Worm (Caenorhabditis elegans): Measurements from ENCODE around the gene T12G3.6.

Gene T12G3.6

DNA sequence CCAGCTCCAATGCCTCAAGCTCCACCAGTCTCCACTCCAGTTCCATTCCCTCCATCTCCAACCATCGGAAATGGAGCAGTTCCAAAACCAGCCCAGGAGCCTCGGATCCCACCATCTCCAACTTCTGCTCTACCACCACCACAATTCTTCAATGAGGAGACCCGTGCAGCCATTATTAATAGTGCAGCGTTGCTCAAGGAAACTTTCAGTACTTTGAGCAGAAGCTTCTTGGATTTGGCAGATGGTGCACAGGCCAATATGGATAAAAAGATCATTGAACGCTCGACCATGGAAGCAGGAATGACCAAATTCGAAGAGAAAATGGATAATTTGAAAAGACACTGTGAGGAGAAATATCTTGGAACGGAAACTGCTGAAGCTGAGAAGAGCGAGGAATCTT lies 4.4 kb upstream of the T12G3.6 start:
- TF ChIP-seq nhr-102 (tag; optimal IDR thresholded peaks at IDR 0.05) (peak; percentile 0), dmd-9 (GFP tag; IDR thresholded peaks at IDR 0.05) (no peak), aha-1 (tag) (peak; percentile 94), Y5F2A.4 (GFP tag; optimal IDR thresholded peaks at IDR 0.05) (peak; percentile 39)

DNA sequence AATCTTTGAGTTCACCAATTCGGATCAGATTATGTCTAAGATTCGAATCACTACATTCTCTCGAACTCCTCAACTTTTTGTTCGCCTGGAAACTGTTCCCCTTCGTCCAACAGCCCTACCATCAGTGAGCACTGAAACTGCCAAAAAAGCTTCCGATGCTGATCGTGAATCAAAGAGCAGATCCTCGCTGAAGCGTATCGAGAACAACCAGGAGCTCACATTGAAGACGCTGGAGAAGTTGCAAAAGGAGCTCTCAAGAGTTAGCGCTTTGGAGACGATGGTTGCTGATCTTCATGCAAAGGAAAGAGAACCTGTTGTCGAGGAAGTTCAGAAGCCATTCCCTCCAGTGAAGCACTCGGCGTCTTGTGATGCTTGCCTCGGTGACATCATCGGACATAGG lies 3.7 kb upstream of the T12G3.6 start:
- TF ChIP-seq nhr-11 (tag; optimal IDR thresholded peaks at IDR 0.05) = no peak
- no peak for TF ChIP-seq ceh-28 (tag; optimal IDR thresholded peaks at IDR 0.05)
- TF ChIP-seq F37D6.2 (tag; optimal IDR thresholded peaks at IDR 0.05) = no peak
- peak; percentile 62 for TF ChIP-seq aha-1 (tag)
- no peak for TF ChIP-seq daf-16 (GFP tag; optimal IDR thresholded peaks at IDR 0.05)
- TF ChIP-seq daf-16 (tag; optimal IDR thresholded peaks at IDR 0.05) = no peak
- TF ChIP-seq sdz-12 (GFP tag; optimal IDR thresholded peaks at IDR 0.05) = no peak
- TF ChIP-seq dve-1 (tag; optimal IDR thresholded peaks at IDR 0.05; ENCODE audit: insufficient read depth) = no peak
- no peak for TF ChIP-seq lir-3 (tag; optimal IDR thresholded peaks at IDR 0.05)
- no peak for TF ChIP-seq spr-3 (GFP tag; optimal IDR thresholded peaks at IDR 0.05)
- TF ChIP-seq egl-43 (GFP tag; IDR thresholded peaks at IDR 0.05) = peak; percentile 34; the same call in 1 of the 2 replicates
- peak; percentile 15 for TF ChIP-seq set-16 (GFP tag; IDR thresholded peaks at IDR 0.05)
- no peak for TF ChIP-seq dmd-9 (GFP tag; IDR thresholded peaks at IDR 0.05)
- TF ChIP-seq rbr-2 (tag; optimal IDR thresholded peaks at IDR 0.05) = no peak

DNA sequence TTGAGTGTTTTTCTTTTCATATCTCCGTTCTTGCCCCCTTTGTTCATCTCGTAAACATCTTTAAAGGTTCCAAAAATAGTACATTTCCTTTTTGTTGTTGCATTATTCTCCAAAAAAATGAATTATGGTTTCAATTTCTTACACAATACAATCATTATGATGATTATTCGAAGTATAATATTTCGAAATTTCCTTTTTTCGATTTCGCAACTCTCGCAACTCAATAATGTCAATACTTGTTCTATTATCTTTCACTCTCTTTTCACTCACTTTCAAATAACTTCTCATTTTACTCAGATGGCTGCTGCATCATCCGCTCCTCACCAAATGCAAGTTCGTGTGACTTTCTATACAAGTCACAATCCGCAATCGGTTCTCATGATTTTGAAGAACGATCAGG lies 2.9 kb upstream of the T12G3.6 start, which contains the start of gene sqst-1:
Gene sqst-1 (plus strand): TSS at position 298 of the 400 bp plus-strand sequence.
- peak; percentile 32 for TF ChIP-seq nhr-77 (tag; optimal IDR thresholded peaks at IDR 0.05)
- peak; percentile 36 for TF ChIP-seq hlh-30 (tag; optimal IDR thresholded peaks at IDR 0.05; ENCODE audit: insufficient read depth)
- peak; percentile 40 for TF ChIP-seq dve-1 (tag; optimal IDR thresholded peaks at IDR 0.05; ENCODE audit: insufficient read depth)
- TF ChIP-seq arid-1 (GFP tag; conservative IDR thresholded peaks at IDR 0.05) = no peak
- TF ChIP-seq daf-16 (GFP tag; optimal IDR thresholded peaks at IDR 0.05) = no peak
- peak; percentile 20 for TF ChIP-seq daf-16 (tag; optimal IDR thresholded peaks at IDR 0.05)

DNA sequence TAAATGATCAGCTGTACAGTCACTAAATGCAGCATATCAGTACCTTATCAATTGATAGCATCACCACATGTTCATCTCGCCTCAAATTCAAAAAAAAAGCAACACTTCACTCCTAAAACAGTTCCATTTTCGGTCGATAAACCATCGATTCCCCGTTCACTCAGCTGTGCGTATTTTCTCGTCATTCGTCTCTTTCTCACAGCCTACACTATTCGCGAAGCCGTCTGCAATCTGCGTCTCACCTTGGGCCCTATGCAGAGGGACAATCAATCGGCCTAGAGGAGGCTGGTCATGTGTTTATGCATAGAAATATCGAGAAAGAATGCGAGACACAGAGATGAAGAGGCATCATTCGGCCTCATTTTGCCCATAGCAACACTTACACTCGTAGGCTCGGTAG lies 1.3 kb upstream of the T12G3.6 start:
- peak; percentile 85 for TF ChIP-seq lin-13 (GFP tag; optimal IDR thresholded peaks at IDR 0.05)
- TF ChIP-seq F44E2.7 (GFP tag; IDR thresholded peaks at IDR 0.05) = no peak
- peak; percentile 83 for TF ChIP-seq gei-8 (GFP tag; optimal IDR thresholded peaks at IDR 0.05)
- peak; percentile 65 for TF ChIP-seq zip-2 (tag; optimal IDR thresholded peaks at IDR 0.05)
- peak; percentile 95 for TF ChIP-seq aha-1 (tag)
- no peak for TF ChIP-seq nhr-237 (tag; optimal IDR thresholded peaks at IDR 0.05)
- peak; percentile 56 for TF ChIP-seq dpl-1 (GFP tag; optimal IDR thresholded peaks at IDR 0.05)
- TF ChIP-seq nhr-10 (tag; optimal IDR thresholded peaks at IDR 0.05) = peak; percentile 93
- TF ChIP-seq mdt-29 (GFP tag; IDR thresholded peaks at IDR 0.05) = peak; percentile 88
- peak; percentile 66 for TF ChIP-seq nhr-6 (tag; optimal IDR thresholded peaks at IDR 0.05)
- peak; percentile 49 for TF ChIP-seq sdz-12 (GFP tag; optimal IDR thresholded peaks at IDR 0.05)
- peak; percentile 56 for TF ChIP-seq skn-1 (tag; optimal IDR thresholded peaks at IDR 0.05)
- TF ChIP-seq dmd-6 (GFP tag; IDR thresholded peaks at IDR 0.05) = peak; percentile 99
- peak; percentile 67 for TF ChIP-seq spr-1 (tag; optimal IDR thresholded peaks at IDR 0.05)
- TF ChIP-seq ceh-20 (GFP tag; IDR thresholded peaks at IDR 0.05) = peak; percentile 73
- no peak for TF ChIP-seq snpc-4 (tag; optimal IDR thresholded peaks at IDR 0.05)
- peak; percentile 79 for TF ChIP-seq nhr-77 (tag; optimal IDR thresholded peaks at IDR 0.05)
- peak; percentile 94 for TF ChIP-seq mep-1 (tag; optimal IDR thresholded peaks at IDR 0.05)
- peak; percentile 23 for TF ChIP-seq F37D6.2 (tag; optimal IDR thresholded peaks at IDR 0.05)
- TF ChIP-seq daf-16 (GFP tag; optimal IDR thresholded peaks at IDR 0.05) = peak; percentile 58 to 67
- peak; percentile 93 for TF ChIP-seq daf-16 (tag; optimal IDR thresholded peaks at IDR 0.05)
- TF ChIP-seq jun-1 (tag; optimal IDR thresholded peaks at IDR 0.05) = peak; percentile 86
- TF ChIP-seq ZK546.5 (tag; optimal IDR thresholded peaks at IDR 0.05) = peak in 1 of 2 experiments; percentile 48
- TF ChIP-seq hlh-11 (tag; optimal IDR thresholded peaks at IDR 0.05) = peak; percentile 100
- TF ChIP-seq lir-3 (tag; optimal IDR thresholded peaks at IDR 0.05) = no peak
- peak; percentile 83 for TF ChIP-seq rbr-2 (tag; optimal IDR thresholded peaks at IDR 0.05)
- TF ChIP-seq php-3 (GFP tag; IDR thresholded peaks at IDR 0.05) = peak; percentile 77
- TF ChIP-seq Y48G9A.11 (GFP tag; IDR thresholded peaks at IDR 0.05) = no peak
- TF ChIP-seq egl-43 (GFP tag; IDR thresholded peaks at IDR 0.05) = peak; percentile 71
- TF ChIP-seq daf-19 (GFP tag; conservative IDR thresholded peaks at IDR 0.05) = no peak
- no peak for TF ChIP-seq ceh-32 (tag; optimal IDR thresholded peaks at IDR 0.05; ENCODE audit: poor library complexity)
- no peak for TF ChIP-seq spr-3 (GFP tag; optimal IDR thresholded peaks at IDR 0.05)
- TF ChIP-seq ceh-44 (GFP tag; IDR thresholded peaks at IDR 0.05) = no peak
- TF ChIP-seq ztf-11 (tag; optimal IDR thresholded peaks at IDR 0.05) = no peak
- TF ChIP-seq pha-4 (GFP tag; IDR thresholded peaks at IDR 0.05) = peak; percentile 57; the same call in 1 of the 2 replicates
- no peak for TF ChIP-seq pha-4 (tag; optimal IDR thresholded peaks at IDR 0.05)

Measured in whole organism, L4 larva.